Fruit fly (Drosophila melanogaster): ENCODE measurements around the gene Gr94a.

Gene Gr94a

dm6 chr3R:23046529-23046943 is 5.0 kb upstream of the Gr94a start (continued):
- TF ChIP-seq CG10209 (GFP tag; optimal IDR thresholded peaks at IDR 0.05): peak; percentile 17
- TF ChIP-seq en (GFP tag; optimal IDR thresholded peaks at IDR 0.05): no peak
- peak; percentile 48; the same call in 1 of the 2 replicates for TF ChIP-seq ap (GFP tag; IDR thresholded peaks at IDR 0.05)
- TF ChIP-seq dati (GFP tag; IDR thresholded peaks at IDR 0.05): no peak
- no peak for TF ChIP-seq trh (GFP tag; optimal IDR thresholded peaks at IDR 0.05)
- TF ChIP-seq CG4854 (GFP tag; optimal IDR thresholded peaks at IDR 0.05): no peak
- no peak for TF ChIP-seq CG17829 (tag; optimal IDR thresholded peaks at IDR 0.05)
- TF ChIP-seq chif (GFP tag; optimal IDR thresholded peaks at IDR 0.05): peak in 1 of 2 experiments; percentile 5
- peak; percentile 14 for TF ChIP-seq nmo (GFP tag; optimal IDR thresholded peaks at IDR 0.05)
- TF ChIP-seq CG2712 (tag; optimal IDR thresholded peaks at IDR 0.05): peak; percentile 24
- no peak for TF ChIP-seq crc (GFP tag; optimal IDR thresholded peaks at IDR 0.05)
- peak; percentile 33; the same call in 1 of the 2 replicates for TF ChIP-seq CG4404 (GFP tag; IDR thresholded peaks at IDR 0.05)
- TF ChIP-seq eve (GFP tag; optimal IDR thresholded peaks at IDR 0.05): no peak
- TF ChIP-seq CG6683 (GFP tag; optimal IDR thresholded peaks at IDR 0.05): no peak
- no peak for TF ChIP-seq scrt (GFP tag; optimal IDR thresholded peaks at IDR 0.05)
- TF ChIP-seq CG30431 (GFP tag; optimal IDR thresholded peaks at IDR 0.05): no peak
- peak; percentile 0 for TF ChIP-seq eyg (GFP tag; optimal IDR thresholded peaks at IDR 0.05)
- TF ChIP-seq ato (GFP tag; IDR thresholded peaks at IDR 0.05; ENCODE audit: partially characterized antibody): no peak
- TF ChIP-seq ase (GFP tag; IDR thresholded peaks at IDR 0.05): peak; percentile 45; the same call in 1 of the 3 replicates
- no peak for TF ChIP-seq Eip74EF (GFP tag; optimal IDR thresholded peaks at IDR 0.05)
- 0 out of 2 replicates have a peak, but pooled peaks have one; percentile 29 for TF ChIP-seq ttk (GFP tag; IDR thresholded peaks at IDR 0.05)
- peak; percentile 38 for TF ChIP-seq kay (GFP tag; optimal IDR thresholded peaks at IDR 0.05)
- no peak for TF ChIP-seq tup (GFP tag; optimal IDR thresholded peaks at IDR 0.05)
- TF ChIP-seq CG18262 (tag; optimal IDR thresholded peaks at IDR 0.05): no peak
- TF ChIP-seq zen2 (GFP tag; IDR thresholded peaks at IDR 0.05; ENCODE audit: partially characterized antibody): no peak
- TF ChIP-seq CG7839 (tag; optimal IDR thresholded peaks at IDR 0.05): peak; percentile 45
- peak; percentile 4 for TF ChIP-seq D19B (GFP tag; optimal IDR thresholded peaks at IDR 0.05)
- no peak for TF ChIP-seq CG10462 (GFP tag; optimal IDR thresholded peaks at IDR 0.05)
- no peak for TF ChIP-seq Deaf1 (tag; optimal IDR thresholded peaks at IDR 0.05)
- TF ChIP-seq Hand (GFP tag; optimal IDR thresholded peaks at IDR 0.05): no peak
- peak; percentile 57 for TF ChIP-seq sens (GFP tag)
- peak; percentile 47 for TF ChIP-seq Hsf (GFP tag; optimal IDR thresholded peaks at IDR 0.05)
- 0 out of 3 replicates have a peak, but pooled peaks have one; percentile 29 for TF ChIP-seq Optix (GFP tag; IDR thresholded peaks at IDR 0.05)
- TF ChIP-seq CG13287 (GFP tag; IDR thresholded peaks at IDR 0.05; ENCODE audit: partially characterized antibody): no peak
- no peak for TF ChIP-seq CG1602 (GFP tag; optimal IDR thresholded peaks at IDR 0.05)
- peak; percentile 74 for TF ChIP-seq corto (GFP tag; optimal IDR thresholded peaks at IDR 0.05)
- no peak for TF ChIP-seq amos (GFP tag; IDR thresholded peaks at IDR 0.05; ENCODE audit: partially characterized antibody)
- peak; percentile 4 for TF ChIP-seq CG10543 (GFP tag; optimal IDR thresholded peaks at IDR 0.05)
- TF ChIP-seq CG3847 (GFP tag; IDR thresholded peaks at IDR 0.05): peak; percentile 48
- no peak for TF ChIP-seq CG18764 (GFP tag; optimal IDR thresholded peaks at IDR 0.05)
- TF ChIP-seq bbx (GFP tag; IDR thresholded peaks at IDR 0.05; ENCODE audit: partially characterized antibody): no peak
- TF ChIP-seq hth (optimal IDR thresholded peaks at IDR 0.05): no peak
- peak; percentile 49; the same call in 1 of the 2 replicates for TF ChIP-seq sisA (GFP tag; IDR thresholded peaks at IDR 0.05)
- TF ChIP-seq exex (tag; optimal IDR thresholded peaks at IDR 0.05): no peak
- TF ChIP-seq lbe (GFP tag; optimal IDR thresholded peaks at IDR 0.05): peak; percentile 87
- TF ChIP-seq H15 (GFP tag; IDR thresholded peaks at IDR 0.05): 0 out of 3 replicates have a peak, but pooled peaks have one; percentile 26
- no peak for TF ChIP-seq knrl (GFP tag; IDR thresholded peaks at IDR 0.05; ENCODE audit: partially characterized antibody)
- TF ChIP-seq MESR4 (GFP tag; optimal IDR thresholded peaks at IDR 0.05): no peak
- TF ChIP-seq CG11093 (GFP tag; IDR thresholded peaks at IDR 0.05): no peak; the same call in 2 of the 3 replicates
- TF ChIP-seq stwl (tag; optimal IDR thresholded peaks at IDR 0.05): no peak

All from whole organism, embryonic.